Worm (Caenorhabditis elegans): ENCODE measurements around the gene F54H12.10.

DNA sequence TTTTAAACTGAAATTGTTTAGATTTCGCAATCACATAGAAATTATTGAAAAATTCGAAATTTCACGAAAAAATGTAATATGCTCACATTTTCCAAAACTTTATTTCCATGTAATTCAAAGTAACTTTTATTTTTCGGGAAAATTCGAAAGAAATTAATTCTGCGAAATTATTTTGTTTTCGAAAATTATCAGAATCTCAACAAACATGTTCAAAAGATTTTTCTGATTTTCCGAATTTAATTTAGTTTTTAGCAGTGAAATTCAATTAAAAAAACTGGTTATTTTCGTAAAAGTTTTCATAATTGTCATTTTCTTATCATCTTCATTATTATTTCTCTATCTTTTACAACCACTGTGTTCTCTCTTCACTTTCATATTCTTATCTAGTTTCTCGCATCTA is 25.5 kb downstream of the F54H12.10 start, which contains the start of gene ran-2:
- TF ChIP-seq ztf-25 (GFP tag; IDR thresholded peaks at IDR 0.05) (no peak), akir-1 (GFP tag; optimal IDR thresholded peaks at IDR 0.05) (no peak), ama-1 (optimal IDR thresholded peaks at IDR 0.05) (no peak), ama-1 (GFP tag; optimal IDR thresholded peaks at IDR 0.05) (no peak)
